Fruit fly (Drosophila melanogaster): Measurements from ENCODE around the gene Sec8.

DNA sequence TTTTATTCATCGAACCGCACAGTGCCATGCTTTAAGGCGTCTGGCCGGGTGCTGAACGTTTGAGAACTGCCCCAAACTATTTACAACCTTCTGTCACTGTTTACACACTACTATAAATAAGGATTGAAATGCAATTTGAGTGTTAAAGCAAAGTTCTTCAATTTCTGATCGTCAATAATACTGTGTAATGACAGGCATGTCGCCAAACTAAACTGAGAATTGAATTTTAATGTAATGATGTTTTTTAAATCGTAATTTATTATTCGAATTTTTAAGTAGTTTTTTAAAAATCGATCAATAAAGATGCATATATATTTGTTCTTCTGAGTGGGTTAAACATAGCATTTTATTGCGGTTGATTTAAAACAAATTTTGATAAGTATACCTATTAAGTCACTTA lies 22.2 kb upstream of the Sec8 start, which contains the start of gene CG2082:
- TF ChIP-seq dmrt93B (GFP tag; optimal IDR thresholded peaks at IDR 0.05) (no peak), CG9705 (GFP tag; optimal IDR thresholded peaks at IDR 0.05) (no peak), jim (GFP tag; optimal IDR thresholded peaks at IDR 0.05) (no peak), psq (GFP tag; optimal IDR thresholded peaks at IDR 0.05) (no peak), Hr78 (GFP tag; optimal IDR thresholded peaks at IDR 0.05) (no peak)
